Fruit fly (Drosophila melanogaster): ENCODE results near the gene Tektin-C.
A peak's percentile ranks its signal among the peaks of the same experiment; 100 is the strongest.

Gene Tektin-C

dm6 chr3L:5786604-5787003, 9.7 kb downstream of the Tektin-C start, which contains the start of gene Cralbp:
Gene Cralbp (minus strand): TSS chr3L:5786718.
- no peak for TF ChIP-seq rn (GFP tag; IDR thresholded peaks at IDR 0.05)
- TF ChIP-seq CG4496 (GFP tag; IDR thresholded peaks at IDR 0.05): 0 out of 3 replicates have a peak, but pooled peaks have one; percentile 36

- TF ChIP-seq EcR (GFP tag; optimal IDR thresholded peaks at IDR 0.05): no peak
- no peak for TF ChIP-seq gl (tag; optimal IDR thresholded peaks at IDR 0.05)
- TF ChIP-seq CG4496 (GFP tag; IDR thresholded peaks at IDR 0.05): peak; percentile 43; the same call in 1 of the 3 replicates
- 0 out of 2 replicates have a peak, but pooled peaks have one; percentile 30 for TF ChIP-seq CG12605 (GFP tag; IDR thresholded peaks at IDR 0.05)
- 0 out of 2 replicates have a peak, but pooled peaks have one; percentile 9 for TF ChIP-seq CG32121 (GFP tag; IDR thresholded peaks at IDR 0.05)
- TF ChIP-seq CG17806 (tag; optimal IDR thresholded peaks at IDR 0.05): no peak
- no peak for TF ChIP-seq fd96Ca (GFP tag; IDR thresholded peaks at IDR 0.05)
Measured at dm6 chr3L:5785237-5786062, 10.9 kb downstream of the Tektin-C start.

- TF ChIP-seq CG13204 (GFP tag; optimal IDR thresholded peaks at IDR 0.05): no peak
- no peak for TF ChIP-seq D1 (tag; optimal IDR thresholded peaks at IDR 0.05)
- no peak for TF ChIP-seq CG17806 (tag; optimal IDR thresholded peaks at IDR 0.05)
- no peak for TF ChIP-seq CG8301 (tag; optimal IDR thresholded peaks at IDR 0.05)
Measured at dm6 chr3L:5779476-5780401, 16.6 kb downstream of the Tektin-C start, which contains the start of the genes Myt1, PGRP-LD and Pmi. Gene Myt1 (minus strand): TSS chr3L:5779591. Gene PGRP-LD (plus strand): TSS chr3L:5780051. Gene Pmi (plus strand): TSS chr3L:5780051.

- TF ChIP-seq CG15710 (tag; optimal IDR thresholded peaks at IDR 0.05): no peak
- no peak for TF ChIP-seq CG8301 (tag; optimal IDR thresholded peaks at IDR 0.05)
- no peak for TF ChIP-seq EcR (GFP tag; optimal IDR thresholded peaks at IDR 0.05)
- no peak for TF ChIP-seq CG10348 (GFP tag; IDR thresholded peaks at IDR 0.05)
- TF ChIP-seq Ets98B (GFP tag; IDR thresholded peaks at IDR 0.05): no peak
- no peak for TF ChIP-seq CG13204 (GFP tag; optimal IDR thresholded peaks at IDR 0.05)
- no peak for TF ChIP-seq Pif1A (GFP tag; optimal IDR thresholded peaks at IDR 0.05)
- no peak for TF ChIP-seq CG32121 (GFP tag; IDR thresholded peaks at IDR 0.05)
- no peak for TF ChIP-seq Snoo (tag; optimal IDR thresholded peaks at IDR 0.05)
- TF ChIP-seq CG14655 (GFP tag; optimal IDR thresholded peaks at IDR 0.05): no peak
- TF ChIP-seq Pif1B (GFP tag; optimal IDR thresholded peaks at IDR 0.05): no peak
- no peak for TF ChIP-seq CG17806 (tag; optimal IDR thresholded peaks at IDR 0.05)
- TF ChIP-seq CG9948 (tag; optimal IDR thresholded peaks at IDR 0.05): no peak
Measured at dm6 chr3L:5777114-5777513, 19.2 kb downstream of the Tektin-C start, which contains the start of gene vito. Gene vito (minus strand): TSS chr3L:5777333.

dm6 chr3L:5774782-5775181, 21.6 kb downstream of the Tektin-C start:
- TF ChIP-seq EcR (GFP tag; optimal IDR thresholded peaks at IDR 0.05) (peak; percentile 22), Snoo (tag; optimal IDR thresholded peaks at IDR 0.05) (no peak), CG4496 (GFP tag; IDR thresholded peaks at IDR 0.05) (0 out of 3 replicates have a peak, but pooled peaks have one; percentile 9), CG17806 (tag; optimal IDR thresholded peaks at IDR 0.05) (no peak), CG10348 (GFP tag; IDR thresholded peaks at IDR 0.05) (no peak), CG12605 (GFP tag; IDR thresholded peaks at IDR 0.05) (no peak), Ets98B (GFP tag; IDR thresholded peaks at IDR 0.05) (no peak)

- TF ChIP-seq CG8301 (tag; optimal IDR thresholded peaks at IDR 0.05): peak; percentile 87
- TF ChIP-seq gl (tag; optimal IDR thresholded peaks at IDR 0.05): peak; percentile 28
- no peak for TF ChIP-seq D1 (tag; optimal IDR thresholded peaks at IDR 0.05)
- no peak for TF ChIP-seq CG10348 (GFP tag; IDR thresholded peaks at IDR 0.05)
- TF ChIP-seq rn (GFP tag; IDR thresholded peaks at IDR 0.05): no peak
- no peak for TF ChIP-seq CG14655 (GFP tag; optimal IDR thresholded peaks at IDR 0.05)
- peak; percentile 65 for TF ChIP-seq CG32121 (GFP tag; IDR thresholded peaks at IDR 0.05)
- peak; percentile 77 for TF ChIP-seq CG34367 (tag; optimal IDR thresholded peaks at IDR 0.05)
- no peak for TF ChIP-seq Pif1A (GFP tag; optimal IDR thresholded peaks at IDR 0.05)
- TF ChIP-seq EcR (GFP tag; optimal IDR thresholded peaks at IDR 0.05): no peak
- peak; percentile 79 for TF ChIP-seq CG9948 (tag; optimal IDR thresholded peaks at IDR 0.05)
- TF ChIP-seq CG17806 (tag; optimal IDR thresholded peaks at IDR 0.05): peak; percentile 84
- peak; percentile 85 for TF ChIP-seq CG8159 (tag; optimal IDR thresholded peaks at IDR 0.05)
- TF ChIP-seq Pif1B (GFP tag; optimal IDR thresholded peaks at IDR 0.05): no peak
- peak; percentile 34; the same call in 1 of the 2 replicates for TF ChIP-seq CG12605 (GFP tag; IDR thresholded peaks at IDR 0.05)
- TF ChIP-seq CG4496 (GFP tag; IDR thresholded peaks at IDR 0.05): peak; percentile 82
- peak; percentile 80 for TF ChIP-seq CG15710 (tag; optimal IDR thresholded peaks at IDR 0.05)
- TF ChIP-seq Snoo (tag; optimal IDR thresholded peaks at IDR 0.05): peak; percentile 78
- TF ChIP-seq fd96Ca (GFP tag; IDR thresholded peaks at IDR 0.05): peak; percentile 58; the same call in 1 of the 3 replicates
- peak; percentile 24 for TF ChIP-seq CG13204 (GFP tag; optimal IDR thresholded peaks at IDR 0.05)
- peak; percentile 58 for TF ChIP-seq Ets98B (GFP tag; IDR thresholded peaks at IDR 0.05)
Measured at dm6 chr3L:5770817-5771425, 25.4 kb downstream of the Tektin-C start.
